2 fruit fly cellular contexts compared by ENCODE assay signal in genomic region chr3L:5802063-5802531, dm6.
TF ChIP-seq lines count a peak whose summit lies in the region.

No protein-coding gene starts in this region.

TF ChIP-seq in whole organism, embryonic, 481 proteins besides CTCF, POLR2A, EP300 and RAD21 (continued from another document):
- no peak for TF ChIP-seq jigr1 (GFP tag; IDR thresholded peaks at IDR 0.05; lab: Robert Waterston, UW)
- TF ChIP-seq chif (GFP tag; optimal IDR thresholded peaks at IDR 0.05; lab: Kevin White, UChicago): no peak
- no peak for TF ChIP-seq CG43689 (GFP tag; IDR thresholded peaks at IDR 0.05; lab: Robert Waterston, UW)
- peak in 1 of 2 experiments; percentile 22 for TF ChIP-seq Hr78 (GFP tag; optimal IDR thresholded peaks at IDR 0.05; lab: Kevin White, UChicago)
- TF ChIP-seq CG30020 (tag; optimal IDR thresholded peaks at IDR 0.05; lab: Kevin White, UChicago): no peak
- no peak for TF ChIP-seq Oli (tag; optimal IDR thresholded peaks at IDR 0.05; lab: Kevin White, UChicago)
- TF ChIP-seq CG9215 (GFP tag; IDR thresholded peaks at IDR 0.05; lab: Robert Waterston, UW): no peak
- no peak for TF ChIP-seq CG18599 (GFP tag; optimal IDR thresholded peaks at IDR 0.05; lab: Kevin White, UChicago)
- TF ChIP-seq Antp (GFP tag; optimal IDR thresholded peaks at IDR 0.05; lab: Kevin White, UChicago): no peak
- TF ChIP-seq Abd-B (GFP tag; optimal IDR thresholded peaks at IDR 0.05; lab: Kevin White, UChicago): no peak
- no peak for TF ChIP-seq CG10267 (tag; optimal IDR thresholded peaks at IDR 0.05; lab: Kevin White, UChicago)
- no peak for TF ChIP-seq CG17186 (GFP tag; optimal IDR thresholded peaks at IDR 0.05; lab: Kevin White, UChicago)
- no peak for TF ChIP-seq CG7372 (GFP tag; IDR thresholded peaks at IDR 0.05; lab: Robert Waterston, UW)
- no peak for TF ChIP-seq CG2712 (tag; optimal IDR thresholded peaks at IDR 0.05; lab: Kevin White, UChicago)
- 0 out of 2 replicates have a peak, but pooled peaks have one; percentile 6 for TF ChIP-seq stc (GFP tag; IDR thresholded peaks at IDR 0.05; lab: Robert Waterston, UW)
- TF ChIP-seq vvl (GFP tag; IDR thresholded peaks at IDR 0.05; lab: Robert Waterston, UW): peak; percentile 35; the same call in 1 of the 2 replicates
- TF ChIP-seq Atf-2 (GFP tag; optimal IDR thresholded peaks at IDR 0.05; lab: Kevin White, UChicago): no peak
- TF ChIP-seq CG4404 (GFP tag; IDR thresholded peaks at IDR 0.05; lab: Robert Waterston, UW): no peak
- no peak for TF ChIP-seq az2 (GFP tag; optimal IDR thresholded peaks at IDR 0.05; lab: Kevin White, UChicago)
- TF ChIP-seq Fer3 (tag; optimal IDR thresholded peaks at IDR 0.05; lab: Kevin White, UChicago): no peak
- no peak for TF ChIP-seq ara (GFP tag; IDR thresholded peaks at IDR 0.05; lab: Robert Waterston, UW)
- no peak for TF ChIP-seq dmrt11E (tag; optimal IDR thresholded peaks at IDR 0.05; lab: Kevin White, UChicago)
- TF ChIP-seq CG1233 (GFP tag; optimal IDR thresholded peaks at IDR 0.05; lab: Kevin White, UChicago): no peak
- no peak for TF ChIP-seq CG11398 (GFP tag; optimal IDR thresholded peaks at IDR 0.05; lab: Kevin White, UChicago)
- TF ChIP-seq Drgx (GFP tag; IDR thresholded peaks at IDR 0.05; lab: Robert Waterston, UW): 0 out of 2 replicates have a peak, but pooled peaks have one; percentile 34
- TF ChIP-seq E2f1 (GFP tag; IDR thresholded peaks at IDR 0.05; lab: Robert Waterston, UW): no peak
- TF ChIP-seq Hand (GFP tag; optimal IDR thresholded peaks at IDR 0.05; lab: Kevin White, UChicago): no peak
- TF ChIP-seq Mad (GFP tag; optimal IDR thresholded peaks at IDR 0.05; lab: Kevin White, UChicago): no peak
- no peak for TF ChIP-seq Sox100B (GFP tag; optimal IDR thresholded peaks at IDR 0.05; lab: Kevin White, UChicago)
- TF ChIP-seq Dip3 (GFP tag; optimal IDR thresholded peaks at IDR 0.05; lab: Kevin White, UChicago): no peak
- TF ChIP-seq CG3281 (GFP tag; optimal IDR thresholded peaks at IDR 0.05; lab: Kevin White, UChicago): no peak
- no peak for TF ChIP-seq Bteb2 (GFP tag; optimal IDR thresholded peaks at IDR 0.05; lab: Kevin White, UChicago)
- no peak for TF ChIP-seq grn (GFP tag; optimal IDR thresholded peaks at IDR 0.05; lab: Kevin White, UChicago)
- no peak for TF ChIP-seq CG7786 (GFP tag; optimal IDR thresholded peaks at IDR 0.05; lab: Kevin White, UChicago)
- peak; percentile 62 for TF ChIP-seq oc (tag; optimal IDR thresholded peaks at IDR 0.05; lab: Kevin White, UChicago)
- TF ChIP-seq CG15269 (tag; optimal IDR thresholded peaks at IDR 0.05; lab: Kevin White, UChicago): peak; percentile 19
- TF ChIP-seq CG10959 (GFP tag; IDR thresholded peaks at IDR 0.05; lab: Robert Waterston, UW): 0 out of 2 replicates have a peak, but pooled peaks have one; percentile 17
- TF ChIP-seq CG16815 (GFP tag; optimal IDR thresholded peaks at IDR 0.05; lab: Kevin White, UChicago): no peak
- TF ChIP-seq bigmax (GFP tag; optimal IDR thresholded peaks at IDR 0.05; lab: Kevin White, UChicago): no peak
- TF ChIP-seq CG12155 (GFP tag; optimal IDR thresholded peaks at IDR 0.05; lab: Kevin White, UChicago): no peak
- TF ChIP-seq zen2 (GFP tag; IDR thresholded peaks at IDR 0.05; lab: Robert Waterston, UW; ENCODE audit: partially characterized antibody): no peak
- no peak for TF ChIP-seq tll (GFP tag; optimal IDR thresholded peaks at IDR 0.05; lab: Kevin White, UChicago)
- TF ChIP-seq CG7556 (GFP tag; optimal IDR thresholded peaks at IDR 0.05; lab: Kevin White, UChicago): no peak
- TF ChIP-seq sens (GFP tag; lab: Kevin White, UChicago): no peak
- TF ChIP-seq CG7357 (GFP tag; IDR thresholded peaks at IDR 0.05; lab: Robert Waterston, UW): no peak
- no peak for TF ChIP-seq CG8478 (optimal IDR thresholded peaks at IDR 0.05; lab: Kevin White, UChicago)
- TF ChIP-seq CG4820 (GFP tag; optimal IDR thresholded peaks at IDR 0.05; lab: Kevin White, UChicago): no peak
- TF ChIP-seq CG7839 (tag; optimal IDR thresholded peaks at IDR 0.05; lab: Kevin White, UChicago): no peak
- TF ChIP-seq chinmo (GFP tag; IDR thresholded peaks at IDR 0.05; lab: Robert Waterston, UW; ENCODE audit: partially characterized antibody): 0 out of 4 replicates have a peak, but pooled peaks have one; percentile 58
- peak; percentile 70 for TF ChIP-seq z (GFP tag; IDR thresholded peaks at IDR 0.05; lab: Robert Waterston, UW)
- no peak for TF ChIP-seq CG10543 (GFP tag; optimal IDR thresholded peaks at IDR 0.05; lab: Kevin White, UChicago)

TF ChIP-seq in whole organism, prepupa, 60 proteins besides CTCF, POLR2A, EP300 and RAD21 (continued from another document):
- TF ChIP-seq CG1621 (tag; optimal IDR thresholded peaks at IDR 0.05; lab: Kevin White, UChicago) (peak; percentile 24), Eip78C (GFP tag; lab: Kevin White, UChicago) (peak; percentile 78), Ets96B (tag; optimal IDR thresholded peaks at IDR 0.05; lab: Kevin White, UChicago) (no peak), Hr38 (GFP tag; optimal IDR thresholded peaks at IDR 0.05; lab: Kevin White, UChicago) (no peak), svp (GFP tag; lab: Kevin White, UChicago) (no peak), CG10631 (GFP tag; optimal IDR thresholded peaks at IDR 0.05; lab: Kevin White, UChicago) (no peak)
